Worm (Caenorhabditis elegans) whole organism, L1 larva: Measurements from ENCODE around the gene F59E12.15.

Experiments
- F16B12.6 ChIP-seq: fragments of 150-350 bp; optimal IDR thresholded peaks from 2 replicates; lab custom pipeline; 2014; ENCODE audit warnings: missing biosample characterization, missing genetic modification characterization
- Y116A8C.19 ChIP-seq: sonication (generic microtip); optimal IDR thresholded peaks from 2 replicates; lab custom pipeline; 2016; ENCODE audit warnings: missing compliant biosample characterization, missing genetic modification characterization, borderline replicate concordance
- aha-1 ChIP-seq: fragments of 150-350 bp; optimal IDR thresholded peaks from 2 replicates; lab custom pipeline; 2014; ENCODE audit warnings: missing biosample characterization, missing genetic modification characterization
- aly-2 ChIP-seq: fragments of 150-350 bp; optimal IDR thresholded peaks from 2 replicates; lab custom pipeline; 2014; ENCODE audit warnings: missing biosample characterization, missing genetic modification characterization
- blmp-1 ChIP-seq: fragments of 150-350 bp; optimal IDR thresholded peaks from 2 replicates; lab custom pipeline; 2014; ENCODE audit warnings: missing biosample characterization, missing genetic modification characterization
- ceh-63 ChIP-seq: fragments of 200-800 bp; sonication (Bioruptor generic); optimal IDR thresholded peaks from 2 replicates; lab custom pipeline; 2018; ENCODE audit warnings: mild to moderate bottlenecking, missing genetic modification characterization, missing compliant biosample characterization
- ceh-8 ChIP-seq: fragments of 200-800 bp; sonication (Bioruptor generic); optimal IDR thresholded peaks from 2 replicates; lab custom pipeline; 2018; ENCODE audit warnings: mild to moderate bottlenecking, missing genetic modification characterization, moderate library complexity, missing compliant biosample characterization
- ceh-82 ChIP-seq, 3 experiments: fragments of 150-350 bp in 1 of 3; sonication (generic microtip) in 2 of 3; optimal IDR thresholded peaks; 2 replicates each; lab custom pipeline; 2014 to 2017; ENCODE audit warnings: missing biosample characterization in 3 of 3, missing genetic modification characterization in 3 of 3
- ceh-88 ChIP-seq: fragments of 200-800 bp; sonication (Bioruptor generic); IDR thresholded peaks from 2 replicates; pipeline ENCODE4 v1.3.6; 2022; ENCODE audit warnings: missing genetic modification characterization, missing compliant biosample characterization
- ces-1 ChIP-seq: fragments of 150-350 bp; optimal IDR thresholded peaks from 2 replicates; lab custom pipeline; 2014; ENCODE audit warnings: missing biosample characterization, missing genetic modification reagents, missing genetic modification characterization
- dpl-1 ChIP-seq, 3 experiments: fragments of 150-350 bp in 2 of 3; sonication (generic microtip) in 1 of 3; optimal IDR thresholded peaks; 2 replicates each; lab custom pipeline; 2014 to 2017; ENCODE audit warnings: missing biosample characterization in 3 of 3, missing genetic modification characterization in 3 of 3, missing genetic modification reagents in 3 of 3
- efl-1 ChIP-seq, 4 experiments: fragments of 150-350 bp; optimal IDR thresholded peaks in 3 of 4; peaks in 1 of 4; 1 replicate in 1 of 4; 2 replicates in 3 of 4; lab custom pipeline; 2014; ENCODE audit warnings: missing biosample characterization in 2 of 4, missing genetic modification characterization in 2 of 4, missing genetic modification reagents in 2 of 4
- efl-3 ChIP-seq: fragments of 200-800 bp; sonication (Bioruptor generic); optimal IDR thresholded peaks from 2 replicates; lab custom pipeline; 2018; ENCODE audit warnings: mild to moderate bottlenecking, missing genetic modification characterization, missing compliant biosample characterization
- elt-2 ChIP-seq: sonication (generic microtip); optimal IDR thresholded peaks from 2 replicates; lab custom pipeline; 2016; ENCODE audit warnings: missing genetic modification characterization, mild to moderate bottlenecking, inconsistent platforms, missing compliant biosample characterization, missing genetic modification reagents
- ets-5 ChIP-seq: fragments of 200-800 bp; sonication (Bioruptor generic); IDR thresholded peaks from 2 replicates; pipeline ENCODE4 v1.3.6; 2022; ENCODE audit warnings: missing genetic modification characterization, missing compliant biosample characterization
- fkh-4 ChIP-seq: sonication (generic microtip); optimal IDR thresholded peaks from 2 replicates; lab custom pipeline; 2016; ENCODE audit warnings: missing compliant biosample characterization, missing genetic modification characterization, borderline replicate concordance
- fkh-8 ChIP-seq: sonication (generic microtip); optimal IDR thresholded peaks from 2 replicates; lab custom pipeline; 2016; ENCODE audit warnings: mild to moderate bottlenecking, missing genetic modification characterization, missing compliant biosample characterization
- fos-1 ChIP-seq: fragments of 150-350 bp; optimal IDR thresholded peaks from 2 replicates; lab custom pipeline; 2014; ENCODE audit warnings: missing biosample characterization, missing genetic modification characterization
- hpl-2 ChIP-seq: fragments of 150-350 bp; optimal IDR thresholded peaks from 2 replicates; lab custom pipeline; 2014; ENCODE audit warnings: missing biosample characterization, missing genetic modification reagents, missing genetic modification characterization
- jun-1 ChIP-seq: fragments of 150-350 bp; optimal IDR thresholded peaks from 2 replicates; lab custom pipeline; 2014; ENCODE audit warnings: missing biosample characterization, missing genetic modification reagents, missing genetic modification characterization
- lin-15B ChIP-seq: fragments of 150-350 bp; sonication (generic microtip); optimal IDR thresholded peaks from 3 replicates; lab custom pipeline; 2014; ENCODE audit warnings: missing biosample characterization, missing genetic modification characterization
- lin-35 ChIP-seq, 2 experiments: fragments of 150-350 bp; optimal IDR thresholded peaks; 2 replicates each; lab custom pipeline; 2014; ENCODE audit warnings: missing biosample characterization in 2 of 2, missing genetic modification characterization in 2 of 2, missing genetic modification reagents in 2 of 2
- lin-39 ChIP-seq: fragments of 150-350 bp; optimal IDR thresholded peaks from 2 replicates; lab custom pipeline; 2014; ENCODE audit warnings: missing biosample characterization, missing genetic modification reagents, missing genetic modification characterization
- lsy-2 ChIP-seq, 2 experiments: fragments of 150-350 bp; optimal IDR thresholded peaks; 2 replicates each; lab custom pipeline; 2014; ENCODE audit warnings: missing biosample characterization in 2 of 2, missing genetic modification characterization in 2 of 2
- mef-2 ChIP-seq: fragments of 150-350 bp; optimal IDR thresholded peaks from 2 replicates; lab custom pipeline; 2014; ENCODE audit warnings: missing biosample characterization, missing genetic modification characterization
- nhr-12 ChIP-seq: sonication (generic microtip); optimal IDR thresholded peaks from 2 replicates; lab custom pipeline; 2017; ENCODE audit warnings: missing biosample characterization, missing genetic modification characterization
- nhr-19 ChIP-seq: fragments of 200-800 bp; sonication (Bioruptor generic); conservative IDR thresholded peaks from 2 replicates; pipeline ENCODE4 v1.3.6; 2022; ENCODE audit warnings: missing genetic modification characterization, missing compliant biosample characterization
- nhr-20 ChIP-seq: sonication (generic microtip); optimal IDR thresholded peaks from 2 replicates; lab custom pipeline; 2016; ENCODE audit warnings: mild to moderate bottlenecking, missing genetic modification characterization, missing compliant biosample characterization
- nhr-237 ChIP-seq: fragments of 150-350 bp; optimal IDR thresholded peaks from 2 replicates; lab custom pipeline; 2014; ENCODE audit warnings: missing biosample characterization, missing genetic modification characterization
- nhr-28 ChIP-seq: fragments of 150-350 bp; optimal IDR thresholded peaks from 2 replicates; lab custom pipeline; 2014; ENCODE audit warnings: missing biosample characterization, missing genetic modification characterization
- nhr-47 ChIP-seq: sonication (generic microtip); optimal IDR thresholded peaks from 2 replicates; lab custom pipeline; 2016; ENCODE audit warnings: mild to moderate bottlenecking, missing genetic modification characterization, moderate library complexity, missing compliant biosample characterization
- nhr-71 ChIP-seq: sonication (generic microtip); optimal IDR thresholded peaks from 2 replicates; lab custom pipeline; 2016; ENCODE audit warnings: mild to moderate bottlenecking, missing genetic modification characterization, moderate library complexity, missing compliant biosample characterization
- nhr-77 ChIP-seq: fragments of 150-350 bp; optimal IDR thresholded peaks from 2 replicates; lab custom pipeline; 2014; ENCODE audit warnings: missing biosample characterization, missing genetic modification characterization
- nhr-84 ChIP-seq: sonication (generic microtip); optimal IDR thresholded peaks from 2 replicates; lab custom pipeline; 2017; ENCODE audit warnings: missing biosample characterization, missing genetic modification characterization
- nhr-85 ChIP-seq: sonication (generic microtip); peaks from one replicate; lab custom pipeline; 2016; ENCODE audit warnings: missing genetic modification characterization, inconsistent platforms, missing compliant biosample characterization
- pax-3 ChIP-seq: fragments of 200-800 bp; sonication (Bioruptor generic); optimal IDR thresholded peaks from 2 replicates; lab custom pipeline; 2018; ENCODE audit warnings: mild to moderate bottlenecking, missing genetic modification characterization, moderate library complexity, missing compliant biosample characterization
- pqm-1 ChIP-seq: sonication (generic microtip); optimal IDR thresholded peaks from 3 replicates; lab custom pipeline; 2017; ENCODE audit warnings: missing biosample characterization, missing genetic modification characterization
- skn-1 ChIP-seq: fragments of 150-350 bp; optimal IDR thresholded peaks from 2 replicates; lab custom pipeline; 2014; ENCODE audit warnings: missing biosample characterization, missing genetic modification characterization
- snpc-4 ChIP-seq: fragments of 150-350 bp; optimal IDR thresholded peaks from 2 replicates; lab custom pipeline; 2014; ENCODE audit warnings: missing biosample characterization, missing genetic modification characterization
- sox-4 ChIP-seq: sonication (generic microtip); optimal IDR thresholded peaks from 2 replicates; lab custom pipeline; 2016; ENCODE audit warnings: missing genetic modification characterization, missing compliant biosample characterization
- sptf-1 ChIP-seq: fragments of 150-350 bp; optimal IDR thresholded peaks from 2 replicates; lab custom pipeline; 2014; ENCODE audit warnings: missing biosample characterization, missing genetic modification characterization
- swsn-7 ChIP-seq: sonication (generic microtip); optimal IDR thresholded peaks from 2 replicates; lab custom pipeline; 2016; ENCODE audit warnings: missing genetic modification characterization, missing compliant biosample characterization
- tbx-2 ChIP-seq: sonication (generic microtip); optimal IDR thresholded peaks from 2 replicates; lab custom pipeline; 2016; ENCODE audit warnings: missing genetic modification characterization, missing compliant biosample characterization
- tlp-1 ChIP-seq: fragments of 150-350 bp; optimal IDR thresholded peaks from 2 replicates; lab custom pipeline; 2014; ENCODE audit warnings: missing biosample characterization, missing genetic modification characterization
- unc-98 ChIP-seq: fragments of 200-800 bp; sonication (Bioruptor generic); IDR thresholded peaks from 2 replicates; pipeline ENCODE4 v1.3.6; 2022; ENCODE audit warnings: missing genetic modification characterization, missing compliant biosample characterization
- ztf-11 ChIP-seq, 2 experiments: sonication (generic microtip); optimal IDR thresholded peaks; 2 replicates each; lab custom pipeline; 2016 to 2017; ENCODE audit warnings: missing genetic modification characterization in 2 of 2, missing biosample characterization in 1 of 2, missing compliant biosample characterization in 1 of 2
- ztf-4 ChIP-seq: fragments of 150-350 bp; optimal IDR thresholded peaks from 2 replicates; lab custom pipeline; 2014; ENCODE audit warnings: missing biosample characterization, missing genetic modification characterization

The F59E12.15 gene

ce11 chrII:5619298-5619697 is 8.9 kb downstream of the F59E12.15 start, which contains the start of gene dhs-6 (continued):
- TF ChIP-seq nhr-77 (tag; lab: Kevin White, UChicago) (no peak), aha-1 (tag; lab: Kevin White, UChicago) (no peak), efl-3 (no peak), nhr-28 (tag; lab: Kevin White, UChicago) (no peak), nhr-19 (GFP tag; lab: Robert Waterston, UW) (no peak), tlp-1 (no peak), lin-15B (no peak), sox-4 (no peak), lsy-2 (tag; optimal IDR thresholded peaks at IDR 0.05; lab: Kevin White, UChicago) (peak in 1 of 2 experiments; percentile 6), elt-2 (tag; lab: Kevin White, UChicago) (peak; percentile 20), ztf-11 (tag; optimal IDR thresholded peaks at IDR 0.05; lab: Kevin White, UChicago) (no peak), dpl-1 (GFP tag; optimal IDR thresholded peaks at IDR 0.05; lab: Kevin White, UChicago) (no peak), ceh-8 (GFP tag; lab: Kevin White, UChicago) (no peak), blmp-1 (tag; lab: Kevin White, UChicago) (peak; percentile 58), lin-39 (no peak), nhr-20 (tag; lab: Kevin White, UChicago) (peak; percentile 77), sptf-1 (tag; lab: Kevin White, UChicago) (no peak), hpl-2 (GFP tag; lab: Kevin White, UChicago) (no peak), snpc-4 (tag; lab: Kevin White, UChicago) (no peak), jun-1 (tag; lab: Kevin White, UChicago) (no peak), mef-2 (no peak), tbx-2 (no peak), ztf-4 (tag; lab: Kevin White, UChicago) (no peak), unc-98 (GFP tag; lab: Robert Waterston, UW) (no peak), lin-35 (GFP tag; optimal IDR thresholded peaks at IDR 0.05; lab: Kevin White, UChicago) (no peak), nhr-71 (tag; lab: Kevin White, UChicago) (peak; percentile 13), F16B12.6 (tag; lab: Kevin White, UChicago) (no peak), Y116A8C.19 (tag; lab: Kevin White, UChicago) (no peak), ets-5 (no peak), nhr-47 (tag; lab: Kevin White, UChicago) (no peak), fkh-8 (tag; lab: Kevin White, UChicago) (no peak), fkh-4 (no peak), pqm-1 (tag; lab: Kevin White, UChicago) (no peak), ceh-82 (tag; optimal IDR thresholded peaks at IDR 0.05; lab: Kevin White, UChicago) (no peak), pax-3 (no peak), efl-1 (optimal IDR thresholded peaks at IDR 0.05; lab: Kevin White, UChicago) (no peak), efl-1 (GFP tag; optimal IDR thresholded peaks at IDR 0.05 in 1 of 2; lab: Kevin White, UChicago) (no peak), swsn-7 (tag; lab: Kevin White, UChicago) (no peak), nhr-12 (no peak), nhr-85 (tag; lab: Kevin White, UChicago) (peak; percentile 56), fos-1 (tag; lab: Kevin White, UChicago) (no peak), nhr-237 (tag; lab: Kevin White, UChicago) (no peak), ces-1 (GFP tag; lab: Kevin White, UChicago) (no peak)

DNA sequence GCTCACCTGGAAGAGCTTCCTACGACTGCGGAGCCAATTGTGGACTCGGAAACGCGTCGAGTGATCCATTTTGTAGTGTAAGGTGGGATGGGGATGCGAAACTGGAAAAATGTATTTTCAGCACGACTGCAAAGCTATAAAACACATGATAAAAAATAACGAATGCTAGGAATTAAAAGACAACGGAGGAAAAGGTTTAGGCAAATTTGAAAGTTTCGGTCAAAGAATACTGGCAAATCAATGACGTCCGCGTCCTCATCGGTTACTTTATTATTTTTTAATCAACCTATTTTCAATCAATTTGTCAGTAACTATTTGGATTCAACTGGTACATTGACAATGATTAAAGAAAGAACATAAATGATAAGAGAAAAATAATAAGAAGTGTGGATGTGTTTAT is 20.4 kb downstream of the F59E12.15 start, which contains the start of gene C17G10.7:
TSS of gene C17G10.7 (minus strand) at position 101 of the 400 bp plus-strand sequence.
- TF ChIP-seq tbx-2 (no peak), aly-2 (tag; lab: Kevin White, UChicago) (no peak), nhr-84 (no peak), jun-1 (tag; lab: Kevin White, UChicago) (no peak), elt-2 (tag; lab: Kevin White, UChicago) (no peak), ceh-63 (GFP tag; lab: Kevin White, UChicago) (no peak), nhr-237 (tag; lab: Kevin White, UChicago) (no peak), ceh-8 (GFP tag; lab: Kevin White, UChicago) (no peak), snpc-4 (tag; lab: Kevin White, UChicago) (no peak), pax-3 (no peak), mef-2 (no peak), ceh-88 (no peak), ztf-4 (tag; lab: Kevin White, UChicago) (no peak), F16B12.6 (tag; lab: Kevin White, UChicago) (no peak), skn-1 (tag; lab: Kevin White, UChicago) (no peak), fkh-4 (no peak)
